Fruit fly (Drosophila melanogaster): ENCODE results near the gene CG9641.

CG9641 gene

dm6 chr2L:2986776-2987175 is 10.1 kb upstream of the CG9641 start:
- no peak for TF ChIP-seq brk (GFP tag; optimal IDR thresholded peaks at IDR 0.05)
- TF ChIP-seq Rel (GFP tag; optimal IDR thresholded peaks at IDR 0.05) = no peak
- no peak for TF ChIP-seq Rel (tag; optimal IDR thresholded peaks at IDR 0.05)
- no peak for TF ChIP-seq Dfd (GFP tag; optimal IDR thresholded peaks at IDR 0.05)
- TF ChIP-seq sv (GFP tag; optimal IDR thresholded peaks at IDR 0.05) = no peak

dm6 chr2L:2979091-2979490 is 2.4 kb upstream of the CG9641 start, which contains the start of gene CG9643:
Gene CG9643 (minus strand): TSS chr2L:2979288.
- TF ChIP-seq fru (GFP tag; optimal IDR thresholded peaks at IDR 0.05) (no peak), Rel (GFP tag; optimal IDR thresholded peaks at IDR 0.05) (no peak), Rel (tag; optimal IDR thresholded peaks at IDR 0.05) (peak; percentile 100), Myc (optimal IDR thresholded peaks at IDR 0.05) (peak; percentile 84)

dm6 chr2L:2972439-2972936 is 4.2 kb downstream of the CG9641 start, which contains the start of the genes Rrp1 and gammaTub23C:
Gene Rrp1 (minus strand): TSS chr2L:2972508.
Gene gammaTub23C (plus strand): TSS chr2L:2972891.
- TF ChIP-seq Mio (GFP tag; optimal IDR thresholded peaks at IDR 0.05) = no peak
- TF ChIP-seq Dif (GFP tag; optimal IDR thresholded peaks at IDR 0.05; ENCODE audit: partially characterized antibody) = no peak
- peak; percentile 86 for TF ChIP-seq h (GFP tag; optimal IDR thresholded peaks at IDR 0.05)
- peak; percentile 84 for TF ChIP-seq CG9705 (GFP tag; optimal IDR thresholded peaks at IDR 0.05)
- no peak for TF ChIP-seq pan (optimal IDR thresholded peaks at IDR 0.05)
- peak in 1 of 2 experiments; percentile 91 for TF ChIP-seq foxo (GFP tag; optimal IDR thresholded peaks at IDR 0.05)
- TF ChIP-seq Myc (optimal IDR thresholded peaks at IDR 0.05) = peak; percentile 55
- no peak for TF ChIP-seq CrebA (GFP tag; optimal IDR thresholded peaks at IDR 0.05; ENCODE audit: borderline replicate concordance)
- TF ChIP-seq lola (GFP tag; optimal IDR thresholded peaks at IDR 0.05) = no peak
- TF ChIP-seq Vsx2 (GFP tag; optimal IDR thresholded peaks at IDR 0.05; ENCODE audit: partially characterized antibody) = no peak
- peak; percentile 39 for TF ChIP-seq Hr83 (GFP tag; optimal IDR thresholded peaks at IDR 0.05; ENCODE audit: poor library complexity, severe bottlenecking)
- TF ChIP-seq usp (GFP tag; optimal IDR thresholded peaks at IDR 0.05) = no peak
- peak; percentile 83 for TF ChIP-seq fru (GFP tag; optimal IDR thresholded peaks at IDR 0.05)
- TF ChIP-seq dl (GFP tag; optimal IDR thresholded peaks at IDR 0.05; ENCODE audit: insufficient read depth in 1 of 2, partially characterized antibody in 2 of 2) = no peak
- TF ChIP-seq Hr78 (GFP tag; optimal IDR thresholded peaks at IDR 0.05) = no peak
- TF ChIP-seq woc (GFP tag; optimal IDR thresholded peaks at IDR 0.05) = peak; percentile 88
- TF ChIP-seq Jra (GFP tag; optimal IDR thresholded peaks at IDR 0.05) = peak; percentile 78
- peak; percentile 89 for TF ChIP-seq sv (GFP tag; optimal IDR thresholded peaks at IDR 0.05)
- no peak for TF ChIP-seq Hnf4 (GFP tag; optimal IDR thresholded peaks at IDR 0.05)
- peak; percentile 43 for TF ChIP-seq GATAd (GFP tag; optimal IDR thresholded peaks at IDR 0.05)
- TF ChIP-seq br (GFP tag; optimal IDR thresholded peaks at IDR 0.05) = peak; percentile 77
- TF ChIP-seq HLH106 (tag; optimal IDR thresholded peaks at IDR 0.05) = peak; percentile 90
- TF ChIP-seq tai (GFP tag; optimal IDR thresholded peaks at IDR 0.05) = no peak
- TF ChIP-seq dmrt93B (GFP tag; optimal IDR thresholded peaks at IDR 0.05) = peak; percentile 93
- peak; percentile 38 for TF ChIP-seq dsf (GFP tag; optimal IDR thresholded peaks at IDR 0.05; ENCODE audit: borderline replicate concordance)
- peak; percentile 18 for TF ChIP-seq CG32264 (GFP tag; optimal IDR thresholded peaks at IDR 0.05)
- peak; percentile 86 for TF ChIP-seq psq (GFP tag; optimal IDR thresholded peaks at IDR 0.05)
- no peak for TF ChIP-seq brk (GFP tag; optimal IDR thresholded peaks at IDR 0.05)
- TF ChIP-seq Dfd (GFP tag; optimal IDR thresholded peaks at IDR 0.05) = no peak
- TF ChIP-seq rgr (GFP tag; optimal IDR thresholded peaks at IDR 0.05) = peak; percentile 90
- no peak for TF ChIP-seq jim (GFP tag; optimal IDR thresholded peaks at IDR 0.05)
- no peak for TF ChIP-seq N (GFP tag; optimal IDR thresholded peaks at IDR 0.05)
- peak; percentile 88 for TF ChIP-seq OdsH (GFP tag; optimal IDR thresholded peaks at IDR 0.05)
- peak; percentile 90 for TF ChIP-seq Sp1 (GFP tag; optimal IDR thresholded peaks at IDR 0.05)
- TF ChIP-seq ey (GFP tag; optimal IDR thresholded peaks at IDR 0.05) = peak; percentile 81
- TF ChIP-seq Rel (GFP tag; optimal IDR thresholded peaks at IDR 0.05) = no peak
- peak; percentile 89 for TF ChIP-seq Rel (tag; optimal IDR thresholded peaks at IDR 0.05)
- TF ChIP-seq sage (GFP tag; optimal IDR thresholded peaks at IDR 0.05) = no peak
